Worm (Caenorhabditis elegans) whole organism, L3 larva: ENCODE measurements around the gene odr-10.
A peak's percentile ranks its signal among the peaks of the same experiment; 100 is the strongest.

Experiments used
- R02D3.7 ChIP-seq: fragments of 150-350 bp; optimal IDR thresholded peaks from 2 replicates; lab custom pipeline; 2014; ENCODE audit warnings: missing biosample characterization, missing genetic modification characterization
- ceh-16 ChIP-seq: sonication (generic microtip); optimal IDR thresholded peaks from 2 replicates; lab custom pipeline; 2017; ENCODE audit warnings: missing biosample characterization, missing genetic modification characterization
- egl-27 ChIP-seq: sonication (generic microtip); optimal IDR thresholded peaks from 4 replicates; lab custom pipeline; 2017; ENCODE audit warnings: missing biosample characterization, missing genetic modification reagents, missing genetic modification characterization
- egl-5 ChIP-seq: fragments of 150-350 bp; optimal IDR thresholded peaks from 2 replicates; lab custom pipeline; 2017; ENCODE audit warnings: missing biosample characterization, missing genetic modification reagents, missing genetic modification characterization, inconsistent platforms
- pha-4 ChIP-seq: fragments of 150-350 bp; optimal IDR thresholded peaks from 2 replicates; lab custom pipeline; 2014; ENCODE audit warnings: missing biosample characterization, missing genetic modification reagents, missing genetic modification characterization
- snpc-4 ChIP-seq: fragments of 150-350 bp; optimal IDR thresholded peaks from 2 replicates; lab custom pipeline; 2014; ENCODE audit warnings: missing biosample characterization, missing genetic modification characterization

ce11 chrX:6818036-6818488 is 47.7 kb downstream of the odr-10 start, which contains the start of gene dhs-28:
- no peak for TF ChIP-seq R02D3.7
- TF ChIP-seq egl-5: no peak
- TF ChIP-seq pha-4 (tag; lab: Kevin White, UChicago): peak; percentile 25
- TF ChIP-seq ceh-16 (tag; lab: Kevin White, UChicago): no peak
- no peak for TF ChIP-seq egl-27 (tag; lab: Kevin White, UChicago)
- no peak for TF ChIP-seq snpc-4 (tag; lab: Kevin White, UChicago)
